Fruit fly (Drosophila melanogaster): ENCODE measurements around the gene CG34347.

DNA sequence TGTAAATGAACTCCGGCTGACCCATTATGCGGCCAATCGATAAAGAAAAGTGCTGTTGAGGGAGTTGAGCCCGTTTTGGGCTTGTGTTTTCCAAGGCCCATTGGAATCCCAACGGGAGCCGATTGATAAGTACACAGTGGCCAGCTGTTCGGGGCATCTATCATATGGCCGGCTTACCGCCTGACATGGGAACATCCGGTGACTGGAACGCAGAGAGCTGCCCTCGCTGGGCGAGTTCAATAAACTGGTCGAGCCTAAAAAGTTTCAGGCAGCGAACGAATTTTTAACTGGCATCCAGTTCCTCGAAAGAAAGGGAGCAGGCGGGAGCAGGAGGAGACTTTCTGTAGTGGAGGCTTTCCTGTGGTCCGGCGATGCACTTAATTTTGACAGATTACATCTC is 9.4 kb upstream of the CG34347 start:
- TF ChIP-seq CTCF (optimal IDR thresholded peaks at IDR 0.05): no peak
- no peak for TF ChIP-seq CG8478 (optimal IDR thresholded peaks at IDR 0.05)

Data from S2 (cell line).